Fruit fly (Drosophila melanogaster) whole organism, embryonic: ENCODE results near the gene p24-2.

ENCODE experiments used
- CG42726 ChIP-seq: fragments of 200-800 bp; sonication (Bioruptor generic); IDR thresholded peaks from 2 replicates; pipeline ENCODE4 v1.3.6; 2022; ENCODE audit warnings: missing biosample characterization, missing genetic modification characterization; ENCODE audit not compliant: partially characterized antibody
- pfk ChIP-seq: fragments of 200-800 bp; sonication (Bioruptor generic); optimal IDR thresholded peaks from 2 replicates; lab custom pipeline; 2018; ENCODE audit warnings: missing biosample characterization, mild to moderate bottlenecking, missing genetic modification characterization, moderate library complexity

Gene p24-2

DNA sequence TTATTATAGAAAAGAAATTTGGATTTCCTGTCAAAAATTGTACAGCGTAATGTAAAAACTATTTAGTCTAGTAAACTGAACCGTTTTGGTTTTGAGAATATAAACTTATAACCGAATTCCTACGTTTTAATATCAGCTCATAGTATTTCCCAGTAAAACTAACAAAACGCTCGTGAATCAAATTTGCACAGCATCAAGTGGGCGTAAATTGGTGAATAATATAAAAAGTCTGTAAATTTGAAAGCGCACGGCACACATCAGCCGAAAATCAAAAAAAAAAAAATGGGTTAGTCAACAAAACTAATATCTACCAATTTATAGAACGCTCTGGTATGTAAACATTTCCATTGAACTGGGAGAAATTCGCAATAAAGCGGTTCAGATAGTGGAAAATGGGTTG lies 54.7 kb downstream of the p24-2 start, which contains the start of gene Dh44:
Gene Dh44 (plus strand): TSS at position 301 of the 400 bp plus-strand sequence.
- TF ChIP-seq CG42726 (GFP tag; lab: Robert Waterston, UW) (peak; percentile 7; the same call in 1 of the 2 replicates), pfk (no peak)
